Fruit fly (Drosophila melanogaster): ENCODE results near the gene Toll-9.

DNA sequence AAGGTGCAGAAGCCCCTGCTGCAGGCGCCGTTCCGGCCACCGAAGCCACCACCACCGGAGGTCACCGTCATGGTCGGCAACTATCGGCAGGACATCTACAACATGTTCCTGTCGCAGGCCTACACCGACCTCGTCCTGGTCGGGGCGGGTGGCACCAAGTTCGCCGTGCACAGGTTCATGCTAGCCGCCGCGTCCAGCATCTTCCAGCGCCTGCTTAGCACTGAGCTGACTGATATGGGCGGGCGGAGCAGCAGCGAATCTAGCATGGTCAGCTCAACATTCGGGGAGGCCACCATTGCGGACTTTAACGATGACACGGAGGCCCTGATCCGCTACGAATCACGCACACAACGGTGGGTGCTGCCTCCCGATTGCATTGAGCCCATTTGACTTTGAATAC lies 13.0 kb upstream of the Toll-9 start:
- TF ChIP-seq NK7.1 (GFP tag; optimal IDR thresholded peaks at IDR 0.05): no peak
- TF ChIP-seq CG12942 (GFP tag; optimal IDR thresholded peaks at IDR 0.05): no peak
- no peak for TF ChIP-seq so (GFP tag; IDR thresholded peaks at IDR 0.05)
- no peak for TF ChIP-seq tna (GFP tag; IDR thresholded peaks at IDR 0.05; ENCODE audit: partially characterized antibody)
- TF ChIP-seq fru (optimal IDR thresholded peaks at IDR 0.05): no peak
- no peak for TF ChIP-seq cwo (GFP tag; optimal IDR thresholded peaks at IDR 0.05)
- TF ChIP-seq Hsf (GFP tag; optimal IDR thresholded peaks at IDR 0.05): no peak
- TF ChIP-seq CG16813 (GFP tag; IDR thresholded peaks at IDR 0.05; ENCODE audit: partially characterized antibody): no peak
- TF ChIP-seq Hr78 (GFP tag; optimal IDR thresholded peaks at IDR 0.05): no peak
- no peak for TF ChIP-seq onecut (GFP tag; IDR thresholded peaks at IDR 0.05)
- TF ChIP-seq CG2889 (GFP tag; IDR thresholded peaks at IDR 0.05): no peak

All from whole organism, embryonic.